Fruit fly (Drosophila melanogaster) whole organism, embryonic: ENCODE measurements around the gene MTPAP.

Experiments used
- Antp ChIP-seq: fragments of 200-800 bp; sonication (Bioruptor generic); optimal IDR thresholded peaks from 3 replicates; lab custom pipeline; 2016; ENCODE audit warnings: missing biosample characterization, missing genetic modification characterization
- Atf-2 ChIP-seq: fragments of 200-800 bp; sonication (Bioruptor generic); optimal IDR thresholded peaks from 2 replicates; lab custom pipeline; 2016; ENCODE audit warnings: missing biosample characterization, missing genetic modification characterization
- CG1233 ChIP-seq: fragments of 200-800 bp; sonication (Bioruptor generic); optimal IDR thresholded peaks from 4 replicates; lab custom pipeline; 2018; ENCODE audit warnings: missing biosample characterization, mild to moderate bottlenecking, missing genetic modification characterization
- CG12744 ChIP-seq: fragments of 200-800 bp; sonication (Bioruptor generic); optimal IDR thresholded peaks from 2 replicates; lab custom pipeline; 2016; ENCODE audit warnings: missing biosample characterization, missing genetic modification characterization
- CG12942 ChIP-seq: fragments of 200-800 bp; sonication (Bioruptor generic); optimal IDR thresholded peaks from 3 replicates; lab custom pipeline; 2016; ENCODE audit warnings: missing biosample characterization, missing genetic modification characterization
- CG13624 ChIP-seq: fragments of 200-800 bp; sonication (Bioruptor generic); optimal IDR thresholded peaks from 2 replicates; lab custom pipeline; 2016; ENCODE audit warnings: missing biosample characterization, missing genetic modification characterization
- CG16815 ChIP-seq: fragments of 200-800 bp; sonication (Bioruptor generic); optimal IDR thresholded peaks from 3 replicates; lab custom pipeline; 2017; ENCODE audit warnings: missing biosample characterization, mild to moderate bottlenecking, missing genetic modification characterization
- CG17568 ChIP-seq: fragments of 200-800 bp; sonication (Bioruptor generic); optimal IDR thresholded peaks from 2 replicates; lab custom pipeline; 2018; ENCODE audit warnings: missing biosample characterization, mild to moderate bottlenecking, missing genetic modification characterization, moderate library complexity
- CG18619 ChIP-seq: fragments of 200-800 bp; sonication (Bioruptor generic); optimal IDR thresholded peaks from 3 replicates; lab custom pipeline; 2017; ENCODE audit warnings: missing biosample characterization, mild to moderate bottlenecking, missing genetic modification characterization
- CG32532 ChIP-seq: fragments of 200-800 bp; sonication (Bioruptor generic); IDR thresholded peaks from 2 replicates; pipeline ENCODE4 v1.3.6; 2022; ENCODE audit warnings: missing biosample characterization, missing genetic modification characterization
- CG3838 ChIP-seq: fragments of 200-800 bp; sonication (Bioruptor generic); optimal IDR thresholded peaks from 3 replicates; lab custom pipeline; 2016; ENCODE audit warnings: missing biosample characterization, missing genetic modification characterization
- CG8924 ChIP-seq: fragments of 200-800 bp; optimal IDR thresholded peaks from 3 replicates; lab custom pipeline; 2019; ENCODE audit warnings: missing biosample characterization, mild to moderate bottlenecking, missing genetic modification characterization, moderate library complexity
- CG9932 ChIP-seq: fragments of 200-800 bp; sonication (Bioruptor generic); IDR thresholded peaks from 2 replicates; pipeline ENCODE4 v1.3.6; 2022; ENCODE audit warnings: missing biosample characterization, missing genetic modification characterization
- Dip3 ChIP-seq: fragments of 200-800 bp; sonication (Bioruptor generic); optimal IDR thresholded peaks from 3 replicates; lab custom pipeline; 2016; ENCODE audit warnings: missing biosample characterization, missing genetic modification characterization
- Dp ChIP-seq: fragments of 200-800 bp; sonication (Bioruptor generic); optimal IDR thresholded peaks from 2 replicates; lab custom pipeline; 2018; ENCODE audit warnings: missing biosample characterization, mild to moderate bottlenecking, missing genetic modification characterization, moderate library complexity
- Dref ChIP-seq: fragments of 200-800 bp; sonication (Bioruptor generic); IDR thresholded peaks from 2 replicates; pipeline ENCODE4 v1.3.6; 2022; ENCODE audit warnings: missing biosample characterization, missing genetic modification characterization
- Elba2 ChIP-seq: fragments of 200-800 bp; sonication (Bioruptor generic); optimal IDR thresholded peaks from 3 replicates; lab custom pipeline; 2016; ENCODE audit warnings: missing biosample characterization, missing genetic modification characterization
- Fer3 ChIP-seq: fragments of 200-800 bp; sonication (Bioruptor generic); optimal IDR thresholded peaks from 2 replicates; lab custom pipeline; 2018; ENCODE audit warnings: missing biosample characterization, mild to moderate bottlenecking, missing genetic modification characterization, moderate library complexity
- HLH54F ChIP-seq: fragments of 200-800 bp; sonication (Bioruptor generic); optimal IDR thresholded peaks from 3 replicates; lab custom pipeline; 2016; ENCODE audit warnings: missing biosample characterization, missing genetic modification characterization
- Hr39 ChIP-seq: fragments of >200 bp; optimal IDR thresholded peaks from 2 replicates; lab custom pipeline; 2017
- Hsf ChIP-seq: fragments of 200-800 bp; sonication (Bioruptor generic); optimal IDR thresholded peaks from 3 replicates; lab custom pipeline; 2016; ENCODE audit warnings: missing biosample characterization, missing genetic modification characterization
- Lpt ChIP-seq: fragments of >200 bp; optimal IDR thresholded peaks from 2 replicates; lab custom pipeline; 2018; ENCODE audit warnings: missing biosample characterization, missing genetic modification characterization
- Mad ChIP-seq: fragments of 200-800 bp; sonication (Bioruptor generic); optimal IDR thresholded peaks from 2 replicates; lab custom pipeline; 2016; ENCODE audit warnings: missing biosample characterization, missing genetic modification characterization
- Myb ChIP-seq: fragments of 200-800 bp; sonication (Bioruptor generic); optimal IDR thresholded peaks from 2 replicates; lab custom pipeline; 2016; ENCODE audit warnings: missing biosample characterization, missing genetic modification characterization
- Nf-YA ChIP-seq: fragments of 200-800 bp; sonication (Bioruptor generic); IDR thresholded peaks from 2 replicates; pipeline ENCODE4 v1.3.6; 2022; ENCODE audit warnings: missing biosample characterization, missing genetic modification characterization
- Opbp ChIP-seq: fragments of 200-800 bp; sonication (Bioruptor generic); IDR thresholded peaks from 3 replicates; pipeline ENCODE4 v1.3.6; 2022; ENCODE audit warnings: missing biosample characterization, missing genetic modification characterization; ENCODE audit not compliant: partially characterized antibody
- Xrp1 ChIP-seq: fragments of 200-800 bp; sonication (Bioruptor generic); IDR thresholded peaks from 2 replicates; pipeline ENCODE4 v1.3.6; 2022; ENCODE audit warnings: missing biosample characterization, missing genetic modification characterization
- bsh ChIP-seq, 2 experiments: fragments of 200-800 bp; sonication (Bioruptor generic); optimal IDR thresholded peaks; 2 replicates each; lab custom pipeline; 2017 to 2018; ENCODE audit warnings: mild to moderate bottlenecking in 2 of 2, missing biosample characterization in 2 of 2, missing genetic modification characterization in 2 of 2, moderate library complexity in 1 of 2
- caup ChIP-seq: fragments of 200-800 bp; sonication (Bioruptor generic); optimal IDR thresholded peaks from 3 replicates; lab custom pipeline; 2017; ENCODE audit warnings: missing biosample characterization, mild to moderate bottlenecking, missing genetic modification characterization, moderate library complexity; ENCODE audit not compliant: severe bottlenecking
- chinmo ChIP-seq: fragments of 200-800 bp; sonication (Bioruptor generic); IDR thresholded peaks from 4 replicates; pipeline ENCODE4 v1.3.6; 2022; ENCODE audit warnings: missing biosample characterization, missing genetic modification characterization; ENCODE audit not compliant: partially characterized antibody
- chn ChIP-seq: fragments of 200-800 bp; sonication (Bioruptor generic); optimal IDR thresholded peaks from 2 replicates; lab custom pipeline; 2016; ENCODE audit warnings: missing biosample characterization, missing genetic modification characterization
- fru ChIP-seq: fragments of >200 bp; optimal IDR thresholded peaks from 2 replicates; lab custom pipeline; 2017
- her ChIP-seq: fragments of 200-800 bp; sonication (Bioruptor generic); optimal IDR thresholded peaks from 2 replicates; lab custom pipeline; 2016; ENCODE audit warnings: missing biosample characterization, missing genetic modification characterization
- inv ChIP-seq: fragments of 200-800 bp; sonication (Bioruptor generic); IDR thresholded peaks from 2 replicates; pipeline ENCODE4 v1.3.6; 2022; ENCODE audit warnings: missing biosample characterization, missing genetic modification characterization; ENCODE audit not compliant: partially characterized antibody
- jigr1 ChIP-seq: fragments of 200-800 bp; sonication (Bioruptor generic); IDR thresholded peaks from 3 replicates; pipeline ENCODE4 v1.3.6; 2022; ENCODE audit warnings: missing biosample characterization, missing genetic modification characterization
- kay ChIP-seq: fragments of 200-800 bp; sonication (Bioruptor generic); optimal IDR thresholded peaks from 2 replicates; lab custom pipeline; 2016; ENCODE audit warnings: missing biosample characterization, missing genetic modification characterization
- ken ChIP-seq: fragments of 200-800 bp; sonication (Bioruptor generic); IDR thresholded peaks from 3 replicates; pipeline ENCODE4 v1.3.6; 2022; ENCODE audit warnings: missing biosample characterization, missing genetic modification characterization
- klu ChIP-seq: fragments of 200-800 bp; sonication (Bioruptor generic); IDR thresholded peaks from 2 replicates; pipeline ENCODE4 v1.3.6; 2022; ENCODE audit warnings: missing biosample characterization, missing genetic modification characterization
- onecut ChIP-seq: fragments of 200-800 bp; sonication (Bioruptor generic); IDR thresholded peaks from 2 replicates; pipeline ENCODE4 v1.3.6; 2022; ENCODE audit warnings: missing biosample characterization, missing genetic modification characterization
- phol ChIP-seq: fragments of 200-800 bp; sonication (Bioruptor generic); optimal IDR thresholded peaks from 3 replicates; lab custom pipeline; 2018; ENCODE audit warnings: missing biosample characterization, mild to moderate bottlenecking, missing genetic modification characterization, moderate library complexity
- pnt ChIP-seq: fragments of 200-800 bp; sonication (Bioruptor generic); optimal IDR thresholded peaks from 3 replicates; lab custom pipeline; 2016; ENCODE audit warnings: missing biosample characterization, missing genetic modification characterization
- psq ChIP-seq: fragments of 200-800 bp; sonication (Bioruptor generic); optimal IDR thresholded peaks from 2 replicates; lab custom pipeline; 2017; ENCODE audit warnings: missing biosample characterization, missing genetic modification characterization
- row ChIP-seq: fragments of 200-800 bp; sonication (Bioruptor generic); IDR thresholded peaks from 3 replicates; pipeline ENCODE4 v1.3.6; 2022; ENCODE audit warnings: missing biosample characterization, missing genetic modification characterization
- stwl ChIP-seq: fragments of 200-800 bp; sonication (Bioruptor generic); optimal IDR thresholded peaks from 3 replicates; lab custom pipeline; 2018; ENCODE audit warnings: missing biosample characterization, mild to moderate bottlenecking, missing genetic modification characterization, moderate library complexity
- sug ChIP-seq: fragments of 200-800 bp; optimal IDR thresholded peaks from 2 replicates; lab custom pipeline; 2019; ENCODE audit warnings: missing biosample characterization, mild to moderate bottlenecking, missing genetic modification characterization, moderate library complexity
- tx ChIP-seq: fragments of 200-800 bp; sonication (Bioruptor generic); optimal IDR thresholded peaks from 2 replicates; lab custom pipeline; 2016; ENCODE audit warnings: missing biosample characterization, missing genetic modification characterization
- unc-4 ChIP-seq: fragments of 200-800 bp; sonication (Bioruptor generic); IDR thresholded peaks from 2 replicates; pipeline ENCODE4 v1.3.6; 2022; ENCODE audit warnings: missing biosample characterization, missing genetic modification characterization; ENCODE audit not compliant: partially characterized antibody
- vvl ChIP-seq: fragments of 200-800 bp; sonication (Bioruptor generic); IDR thresholded peaks from 2 replicates; pipeline ENCODE4 v1.3.6; 2022; ENCODE audit warnings: missing biosample characterization, missing genetic modification characterization
- zen ChIP-seq: fragments of 200-800 bp; sonication (Bioruptor generic); optimal IDR thresholded peaks from 3 replicates; lab custom pipeline; 2018; ENCODE audit warnings: missing biosample characterization, mild to moderate bottlenecking, missing genetic modification characterization, moderate library complexity
- zfh1 ChIP-seq: fragments of 200-800 bp; sonication (Bioruptor generic); IDR thresholded peaks from 3 replicates; pipeline ENCODE4 v1.3.6; 2022; ENCODE audit warnings: missing biosample characterization, missing genetic modification characterization

MTPAP gene

DNA sequence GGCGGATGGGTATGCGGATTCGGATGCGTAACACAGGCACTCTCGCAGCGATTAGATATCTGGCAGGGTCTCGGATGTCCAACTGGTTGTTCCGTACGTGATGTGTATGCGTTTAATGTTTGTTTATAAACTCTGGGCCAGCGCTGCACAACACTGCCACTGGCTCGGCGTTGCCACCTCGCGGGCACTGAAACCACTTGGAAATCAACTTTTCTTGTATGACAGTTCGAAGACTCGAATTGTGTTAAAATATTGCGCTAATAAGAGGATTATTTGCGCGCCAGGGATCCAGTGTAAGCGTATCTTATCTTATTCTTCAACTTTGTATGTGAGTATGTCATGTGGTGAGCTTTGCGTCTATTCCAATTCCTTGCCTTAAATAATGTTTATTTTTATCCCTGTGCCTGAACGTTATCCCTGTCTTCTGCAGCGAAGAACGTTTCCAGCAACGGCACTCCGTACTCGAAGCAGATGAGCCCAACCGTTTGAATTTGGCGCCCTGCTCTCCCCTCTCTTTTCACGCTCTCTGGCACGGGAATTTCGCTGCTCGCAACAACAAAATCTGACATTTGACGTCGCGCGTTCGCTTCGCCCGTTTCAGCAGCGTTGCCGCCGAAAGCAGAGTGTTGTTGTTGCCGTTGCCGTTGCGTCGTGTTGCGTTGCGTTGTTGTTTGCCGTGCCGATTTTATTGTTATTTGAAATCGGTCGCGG lies 31.3 kb upstream of the MTPAP start, which contains the start of the genes CG3719 and CG32813 (continued):
- TF ChIP-seq CG32532 (GFP tag; lab: Robert Waterston, UW) = peak; percentile 46; the same call in 1 of the 2 replicates
- TF ChIP-seq Fer3 (tag; lab: Kevin White, UChicago) = peak; percentile 0
- peak; percentile 25 for TF ChIP-seq phol (tag; lab: Kevin White, UChicago)
- TF ChIP-seq CG16815 = no peak
- peak; percentile 53 for TF ChIP-seq row
- TF ChIP-seq klu (GFP tag; lab: Robert Waterston, UW) = no peak
- TF ChIP-seq stwl (tag; lab: Kevin White, UChicago) = peak; percentile 60
- TF ChIP-seq CG17568 = no peak
- TF ChIP-seq pnt (GFP tag; lab: Kevin White, UChicago) = no peak
- TF ChIP-seq CG8924 (tag; lab: Kevin White, UChicago) = peak; percentile 28
- peak; percentile 11; the same call in 1 of the 2 replicates for TF ChIP-seq onecut (GFP tag; lab: Robert Waterston, UW)
- peak; percentile 57 for TF ChIP-seq CG9932 (GFP tag; lab: Robert Waterston, UW)
- TF ChIP-seq vvl (GFP tag; lab: Robert Waterston, UW) = 0 out of 2 replicates have a peak, but pooled peaks have one; percentile 23
- TF ChIP-seq CG13624 (GFP tag; lab: Kevin White, UChicago) = peak; percentile 57
- TF ChIP-seq Lpt (GFP tag; lab: Kevin White, UChicago) = no peak
- TF ChIP-seq zfh1 = peak; percentile 35; the same call in 1 of the 3 replicates
- TF ChIP-seq CG3838 (GFP tag; lab: Kevin White, UChicago) = peak; percentile 67
- no peak for TF ChIP-seq unc-4
- TF ChIP-seq CG12744 (GFP tag; lab: Kevin White, UChicago) = no peak
- TF ChIP-seq Hsf (GFP tag; lab: Kevin White, UChicago) = peak; percentile 44
- TF ChIP-seq Elba2 (GFP tag; lab: Kevin White, UChicago) = peak; percentile 77
- no peak for TF ChIP-seq zen (tag; lab: Kevin White, UChicago)
- TF ChIP-seq Antp (GFP tag; lab: Kevin White, UChicago) = peak; percentile 36
- peak; percentile 64 for TF ChIP-seq tx (GFP tag; lab: Kevin White, UChicago)
- no peak for TF ChIP-seq jigr1 (GFP tag; lab: Robert Waterston, UW)
- TF ChIP-seq psq = no peak
- TF ChIP-seq her (GFP tag; lab: Kevin White, UChicago) = peak; percentile 66
- TF ChIP-seq caup (GFP tag; lab: Kevin White, UChicago) = peak; percentile 42
- no peak for TF ChIP-seq Mad (GFP tag; lab: Kevin White, UChicago)
- TF ChIP-seq sug (tag; lab: Kevin White, UChicago) = peak; percentile 25
- peak; percentile 29; the same call in 1 of the 2 replicates for TF ChIP-seq inv (GFP tag; lab: Robert Waterston, UW)
- peak; percentile 40 for TF ChIP-seq HLH54F (GFP tag; lab: Kevin White, UChicago)
- TF ChIP-seq CG18619 (GFP tag; lab: Kevin White, UChicago) = no peak
- TF ChIP-seq Atf-2 (GFP tag; lab: Kevin White, UChicago) = peak; percentile 1
- peak; percentile 16 for TF ChIP-seq Dip3 (GFP tag; lab: Kevin White, UChicago)
- TF ChIP-seq fru (lab: Kevin White, UChicago) = no peak
- TF ChIP-seq kay (GFP tag; lab: Kevin White, UChicago) = peak; percentile 29
- no peak for TF ChIP-seq Hr39
- 0 out of 4 replicates have a peak, but pooled peaks have one; percentile 27 for TF ChIP-seq chinmo
- peak; percentile 15 for TF ChIP-seq chn (GFP tag; lab: Kevin White, UChicago)
- TF ChIP-seq CG12942 (GFP tag; lab: Kevin White, UChicago) = no peak
- no peak for TF ChIP-seq bsh (GFP tag; optimal IDR thresholded peaks at IDR 0.05; lab: Kevin White, UChicago)
- no peak for TF ChIP-seq CG1233 (GFP tag; lab: Kevin White, UChicago)
- peak; percentile 64 for TF ChIP-seq Myb
- TF ChIP-seq Dp (GFP tag; lab: Kevin White, UChicago) = peak; percentile 82
- no peak for TF ChIP-seq Nf-YA (GFP tag; lab: Robert Waterston, UW)
- peak; percentile 41; the same call in 1 of the 2 replicates for TF ChIP-seq Dref
- TF ChIP-seq Opbp = 0 out of 3 replicates have a peak, but pooled peaks have one; percentile 22
- peak; percentile 31; the same call in 1 of the 2 replicates for TF ChIP-seq Xrp1 (GFP tag; lab: Robert Waterston, UW)
- TF ChIP-seq ken (GFP tag; lab: Robert Waterston, UW) = 0 out of 3 replicates have a peak, but pooled peaks have one; percentile 60
